Worm (Caenorhabditis elegans) whole organism, early embryonic: ENCODE results near the gene vps-32.1.

Experiments used
- B0310.2 ChIP-seq: sonication (generic microtip); optimal IDR thresholded peaks from 2 replicates; lab custom pipeline; 2016; ENCODE audit warnings: mild to moderate bottlenecking, missing genetic modification characterization, missing compliant biosample characterization
- F13C5.2 ChIP-seq: sonication (generic microtip); optimal IDR thresholded peaks from 2 replicates; lab custom pipeline; 2017; ENCODE audit warnings: mild to moderate bottlenecking, missing genetic modification characterization, inconsistent platforms, missing compliant biosample characterization
- aly-1 ChIP-seq: sonication (generic microtip); optimal IDR thresholded peaks from 2 replicates; lab custom pipeline; 2016; ENCODE audit warnings: missing genetic modification characterization, missing compliant biosample characterization
- ama-1 ChIP-seq: fragments of 150-350 bp; optimal IDR thresholded peaks from 2 replicates; lab custom pipeline; 2014
- ceh-13 ChIP-seq: fragments of 200-800 bp; sonication (Bioruptor generic); optimal IDR thresholded peaks from 2 replicates; lab custom pipeline; 2018; ENCODE audit warnings: mild to moderate bottlenecking, missing genetic modification characterization, missing compliant biosample characterization
- ceh-36 ChIP-seq: sonication (generic microtip); optimal IDR thresholded peaks from 2 replicates; lab custom pipeline; 2016; ENCODE audit warnings: missing genetic modification characterization, inconsistent platforms, missing compliant biosample characterization
- ets-7 ChIP-seq: sonication (generic microtip); optimal IDR thresholded peaks from 2 replicates; lab custom pipeline; 2016; ENCODE audit warnings: missing genotype, missing genetic modification characterization, missing compliant biosample characterization
- flt-1 ChIP-seq: fragments of 200-800 bp; sonication (Bioruptor generic); IDR thresholded peaks from 2 replicates; pipeline ENCODE4 v1.3.6; 2022; ENCODE audit warnings: missing genetic modification characterization, missing compliant biosample characterization
- hmbx-1 ChIP-seq: sonication (generic microtip); optimal IDR thresholded peaks from 2 replicates; lab custom pipeline; 2016; ENCODE audit warnings: mild to moderate bottlenecking, missing genetic modification characterization, missing compliant biosample characterization
- hmg-4 ChIP-seq: fragments of 200-800 bp; sonication (Bioruptor generic); optimal IDR thresholded peaks from 2 replicates; lab custom pipeline; 2018; ENCODE audit warnings: mild to moderate bottlenecking, missing genetic modification characterization, missing compliant biosample characterization
- hnd-1 ChIP-seq: sonication (generic microtip); optimal IDR thresholded peaks from 2 replicates; lab custom pipeline; 2016; ENCODE audit warnings: missing genetic modification characterization, missing compliant biosample characterization
- pes-1 ChIP-seq: fragments of 200-800 bp; sonication (Bioruptor generic); IDR thresholded peaks from 2 replicates; pipeline ENCODE4 v1.3.6; 2022; ENCODE audit warnings: missing genetic modification reagents, missing genetic modification characterization, missing compliant biosample characterization
- scrt-1 ChIP-seq: fragments of 200-800 bp; sonication (Bioruptor generic); IDR thresholded peaks from 2 replicates; pipeline ENCODE4 v1.3.6; 2022; ENCODE audit warnings: missing genetic modification characterization, missing compliant biosample characterization
- sea-1 ChIP-seq: fragments of 200-800 bp; sonication (Bioruptor generic); conservative IDR thresholded peaks from 2 replicates; pipeline ENCODE4 v1.3.6; 2022; ENCODE audit warnings: missing genetic modification characterization, missing compliant biosample characterization
- tbx-11 ChIP-seq: fragments of 200-800 bp; sonication (Bioruptor generic); IDR thresholded peaks from 2 replicates; pipeline ENCODE4 v1.3.6; 2022; ENCODE audit warnings: missing genetic modification characterization, missing compliant biosample characterization
- tbx-37 ChIP-seq: fragments of 200-800 bp; sonication (Bioruptor generic); conservative IDR thresholded peaks from 2 replicates; pipeline ENCODE4 v1.3.6; 2022; ENCODE audit warnings: missing genetic modification reagents, missing genetic modification characterization, missing compliant biosample characterization
- tra-4 ChIP-seq: sonication (generic microtip); optimal IDR thresholded peaks from 2 replicates; lab custom pipeline; 2017; ENCODE audit warnings: missing genetic modification characterization, missing compliant biosample characterization

vps-32.1 gene

ce11 chrII:6581236-6581635 is 8.3 kb upstream of the vps-32.1 start, which contains the start of gene C56C10.6:
C56C10.6 (minus strand) TSS chrII:6581336.
- TF ChIP-seq ceh-36: no peak

ce11 chrII:6582758-6583157 is 6.8 kb upstream of the vps-32.1 start, which contains the start of gene C56C10.4:
C56C10.4 (plus strand) TSS chrII:6583058.
- TF ChIP-seq hmbx-1 (tag; lab: Kevin White, UChicago) (no peak), tra-4 (no peak), ama-1 (lab: Kevin White, UChicago) (no peak), pes-1 (no peak), sea-1 (GFP tag; lab: Robert Waterston, UW) (no peak), ceh-13 (GFP tag; lab: Kevin White, UChicago) (no peak), flt-1 (GFP tag; lab: Robert Waterston, UW) (no peak), B0310.2 (tag; lab: Kevin White, UChicago) (no peak), aly-1 (tag; lab: Kevin White, UChicago) (no peak), ets-7 (no peak), tbx-37 (no peak), scrt-1 (GFP tag; lab: Robert Waterston, UW) (no peak), ceh-36 (no peak), tbx-11 (GFP tag; lab: Robert Waterston, UW) (no peak), hmg-4 (no peak), hnd-1 (tag; lab: Kevin White, UChicago) (no peak), F13C5.2 (tag; lab: Kevin White, UChicago) (no peak)

- TF ChIP-seq ceh-36: no peak
- no peak for TF ChIP-seq tbx-11 (GFP tag; lab: Robert Waterston, UW)
- TF ChIP-seq hmg-4: no peak
- TF ChIP-seq ceh-13 (GFP tag; lab: Kevin White, UChicago): no peak
- TF ChIP-seq tra-4: no peak
- TF ChIP-seq hnd-1 (tag; lab: Kevin White, UChicago): no peak
- TF ChIP-seq ets-7: no peak
- TF ChIP-seq hmbx-1 (tag; lab: Kevin White, UChicago): no peak
- no peak for TF ChIP-seq F13C5.2 (tag; lab: Kevin White, UChicago)
- no peak for TF ChIP-seq scrt-1 (GFP tag; lab: Robert Waterston, UW)
- no peak for TF ChIP-seq tbx-37
- TF ChIP-seq B0310.2 (tag; lab: Kevin White, UChicago): no peak
- no peak for TF ChIP-seq flt-1 (GFP tag; lab: Robert Waterston, UW)
- TF ChIP-seq sea-1 (GFP tag; lab: Robert Waterston, UW): no peak
Measured at ce11 chrII:6587264-6587870, 2.1 kb upstream of the vps-32.1 start, which contains the start of gene C56C10.7. C56C10.7 (minus strand) TSS chrII:6587575.

ce11 chrII:6588605-6589292 is 759 bp upstream of the vps-32.1 start, which contains the start of gene icd-1:
icd-1 (minus strand) TSS chrII:6588655.
- TF ChIP-seq tra-4 (no peak), ets-7 (peak; percentile 25), hmg-4 (peak; percentile 1), F13C5.2 (tag; lab: Kevin White, UChicago) (peak; percentile 72), B0310.2 (tag; lab: Kevin White, UChicago) (no peak), scrt-1 (GFP tag; lab: Robert Waterston, UW) (no peak), tbx-11 (GFP tag; lab: Robert Waterston, UW) (no peak)

- TF ChIP-seq ets-7 (no peak), hmg-4 (no peak), scrt-1 (GFP tag; lab: Robert Waterston, UW) (no peak), ceh-13 (GFP tag; lab: Kevin White, UChicago) (no peak), ama-1 (lab: Kevin White, UChicago) (no peak), sea-1 (GFP tag; lab: Robert Waterston, UW) (no peak), hnd-1 (tag; lab: Kevin White, UChicago) (no peak), hmbx-1 (tag; lab: Kevin White, UChicago) (no peak), F13C5.2 (tag; lab: Kevin White, UChicago) (no peak), tra-4 (no peak), B0310.2 (tag; lab: Kevin White, UChicago) (no peak), tbx-37 (no peak), pes-1 (no peak), aly-1 (tag; lab: Kevin White, UChicago) (no peak), ceh-36 (no peak), flt-1 (GFP tag; lab: Robert Waterston, UW) (no peak)
Measured at ce11 chrII:6591000-6591399, 1.5 kb downstream of the vps-32.1 start.

- TF ChIP-seq F13C5.2 (tag; lab: Kevin White, UChicago) (no peak), hmbx-1 (tag; lab: Kevin White, UChicago) (no peak), B0310.2 (tag; lab: Kevin White, UChicago) (no peak), ceh-36 (no peak), ets-7 (no peak)
Measured at ce11 chrII:6592251-6592650, 2.7 kb downstream of the vps-32.1 start, which contains the start of gene C56C10.9. C56C10.9 (minus strand) TSS chrII:6592351.

- TF ChIP-seq ceh-36 (no peak), tbx-11 (GFP tag; lab: Robert Waterston, UW) (no peak), sea-1 (GFP tag; lab: Robert Waterston, UW) (no peak), ceh-13 (GFP tag; lab: Kevin White, UChicago) (no peak), B0310.2 (tag; lab: Kevin White, UChicago) (no peak), F13C5.2 (tag; lab: Kevin White, UChicago) (no peak), hmg-4 (no peak), pes-1 (no peak), ama-1 (lab: Kevin White, UChicago) (no peak), tbx-37 (no peak), flt-1 (GFP tag; lab: Robert Waterston, UW) (no peak), hnd-1 (tag; lab: Kevin White, UChicago) (no peak)
Measured at ce11 chrII:6594151-6594550, 4.6 kb downstream of the vps-32.1 start, which contains the start of gene aipr-1. aipr-1 (minus strand) TSS chrII:6594251.
